Worm (Caenorhabditis elegans) whole organism, mixed stage, embryonic: Measurements from ENCODE around the gene C50F4.12.

Source experiments
- blmp-1 ChIP-seq: fragments of 150-350 bp; optimal IDR thresholded peaks from 2 replicates; lab custom pipeline; 2014; ENCODE audit warnings: missing biosample characterization, missing genetic modification characterization
- ceh-39 ChIP-seq: fragments of 150-350 bp; optimal IDR thresholded peaks from 2 replicates; lab custom pipeline; 2014; ENCODE audit warnings: missing biosample characterization, missing genetic modification characterization
- ces-1 ChIP-seq: fragments of 150-350 bp; optimal IDR thresholded peaks from 2 replicates; lab custom pipeline; 2014; ENCODE audit warnings: missing biosample characterization, missing genetic modification reagents, missing genetic modification characterization
- elt-1 ChIP-seq: sonication (generic microtip); optimal IDR thresholded peaks from 2 replicates; lab custom pipeline; 2017; ENCODE audit warnings: missing genetic modification characterization, mild to moderate bottlenecking, missing compliant biosample characterization, antibody characterized with exemption, moderate library complexity, borderline replicate concordance; ENCODE audit not compliant: insufficient read depth
- elt-3 ChIP-seq: fragments of 150-350 bp; optimal IDR thresholded peaks from 2 replicates; lab custom pipeline; 2014; ENCODE audit warnings: missing biosample characterization, missing genetic modification characterization
- mab-5 ChIP-seq: fragments of 150-350 bp; optimal IDR thresholded peaks from 2 replicates; lab custom pipeline; 2014; ENCODE audit warnings: missing biosample characterization, missing genetic modification characterization
- unc-120 ChIP-seq: sonication (generic microtip); optimal IDR thresholded peaks from 2 replicates; lab custom pipeline; 2017; ENCODE audit warnings: missing genetic modification characterization, missing compliant biosample characterization; ENCODE audit not compliant: poor library complexity, severe bottlenecking
- unc-62 ChIP-seq: fragments of 150-350 bp; optimal IDR thresholded peaks from 2 replicates; lab custom pipeline; 2014; ENCODE audit warnings: missing biosample characterization, missing genetic modification reagents, missing genetic modification characterization

- TF ChIP-seq mab-5 (tag; lab: Kevin White, UChicago) = no peak
- no peak for TF ChIP-seq elt-1 (tag; lab: Kevin White, UChicago)
- TF ChIP-seq ceh-39 (tag; lab: Kevin White, UChicago) = no peak
- no peak for TF ChIP-seq elt-3
- no peak for TF ChIP-seq ces-1
- no peak for TF ChIP-seq unc-120
- TF ChIP-seq unc-62 = no peak
- TF ChIP-seq blmp-1 (tag; lab: Kevin White, UChicago) = no peak
Measured at ce11 chrV:9546042-9546581, 6.6 kb upstream of the C50F4.12 start, which contains the start of gene C50F4.6.
